Fruit fly (Drosophila melanogaster) Kc167 (cell line): ENCODE data around the gene mid.

Source experiments
- Sin3A ChIP-seq: fragments of >200 bp; optimal IDR thresholded peaks from 2 replicates; lab custom pipeline; 2018; ENCODE audit warnings: missing external identifiers
- psq ChIP-seq: fragments of >200 bp; optimal IDR thresholded peaks from 2 replicates; lab custom pipeline; 2017; ENCODE audit warnings: missing external identifiers

- TF ChIP-seq psq (lab: Kevin White, UChicago), result no peak
- no peak for TF ChIP-seq Sin3A
Observed at dm6 chr2L:5460907-5461723, at the start of gene mid.
